Fruit fly (Drosophila melanogaster) whole organism, adult: ENCODE measurements around the gene CG32271.

Experiments
- CG1620 ChIP-seq: fragments of 200-800 bp; sonication (Bioruptor generic); optimal IDR thresholded peaks from 2 replicates; lab custom pipeline; 2016; ENCODE audit warnings: missing biosample characterization, missing genetic modification characterization
- CG33017 ChIP-seq: fragments of 200-800 bp; sonication (Bioruptor generic); optimal IDR thresholded peaks from 2 replicates; lab custom pipeline; 2018; ENCODE audit warnings: missing biosample characterization, mild to moderate bottlenecking, missing genetic modification characterization, moderate library complexity
- CG5204 ChIP-seq: fragments of 200-800 bp; sonication (Bioruptor generic); optimal IDR thresholded peaks from 2 replicates; lab custom pipeline; 2016; ENCODE audit warnings: missing biosample characterization, missing genetic modification characterization
- CG7045 ChIP-seq: fragments of 200-800 bp; sonication (Bioruptor generic); optimal IDR thresholded peaks from 2 replicates; lab custom pipeline; 2017; ENCODE audit warnings: missing biosample characterization, mild to moderate bottlenecking, missing genetic modification characterization
- Clk ChIP-seq: fragments of 200-800 bp; sonication (Bioruptor generic); optimal IDR thresholded peaks from 2 replicates; lab custom pipeline; 2017; ENCODE audit warnings: missing biosample characterization, missing genetic modification characterization
- Mnt ChIP-seq: fragments of 200-800 bp; sonication (Bioruptor generic); optimal IDR thresholded peaks from 2 replicates; lab custom pipeline; 2016; ENCODE audit warnings: missing biosample characterization, mild to moderate bottlenecking, missing genetic modification characterization
- cnc ChIP-seq, 2 experiments: fragments of >200 bp; optimal IDR thresholded peaks; 2 replicates each; lab custom pipeline; 2017
- kay ChIP-seq: fragments of 200-800 bp; sonication (Bioruptor generic); peaks from one replicate; lab custom pipeline; 2016; ENCODE audit warnings: missing biosample characterization, missing genetic modification characterization, borderline replicate concordance
- ovo ChIP-seq: fragments of 200-800 bp; sonication (Bioruptor generic); optimal IDR thresholded peaks from 2 replicates; lab custom pipeline; 2016; ENCODE audit warnings: missing biosample characterization, missing genetic modification characterization
- tj ChIP-seq: fragments of 200-800 bp; sonication (Bioruptor generic); optimal IDR thresholded peaks from 3 replicates; lab custom pipeline; 2017; ENCODE audit warnings: missing biosample characterization, mild to moderate bottlenecking, missing genetic modification characterization, moderate library complexity
- toe ChIP-seq: fragments of 200-800 bp; sonication (Bioruptor generic); optimal IDR thresholded peaks from 2 replicates; lab custom pipeline; 2016; ENCODE audit warnings: missing biosample characterization, missing genetic modification characterization

- TF ChIP-seq CG7045 (GFP tag; lab: Kevin White, UChicago) = no peak
- TF ChIP-seq Mnt (GFP tag; lab: Kevin White, UChicago) = no peak
- TF ChIP-seq CG33017 = no peak
- no peak for TF ChIP-seq kay (GFP tag; lab: Kevin White, UChicago)
- TF ChIP-seq toe = no peak
- no peak for TF ChIP-seq Clk
- no peak for TF ChIP-seq tj (GFP tag; lab: Kevin White, UChicago)
- no peak for TF ChIP-seq cnc (optimal IDR thresholded peaks at IDR 0.05; lab: Kevin White, UChicago)
- no peak for TF ChIP-seq CG5204 (GFP tag; lab: Kevin White, UChicago)
- no peak for TF ChIP-seq ovo (GFP tag; lab: Kevin White, UChicago)
- TF ChIP-seq CG1620 (GFP tag; lab: Kevin White, UChicago) = no peak
Measured at dm6 chr3L:3242121-3243083, 39.4 kb upstream of the CG32271 start.
